Worm (Caenorhabditis elegans): ENCODE measurements around the gene mdt-10.

ce11 chrII:7838661-7839060 is 16.2 kb downstream of the mdt-10 start:
- TF ChIP-seq ceh-9 (tag; optimal IDR thresholded peaks at IDR 0.05) (no peak), unc-62 (GFP tag; optimal IDR thresholded peaks at IDR 0.05) (no peak), lsy-12 (tag; optimal IDR thresholded peaks at IDR 0.05) (no peak), ztf-11 (tag; optimal IDR thresholded peaks at IDR 0.05) (no peak), elt-2 (tag; optimal IDR thresholded peaks at IDR 0.05) (no peak), ama-1 (optimal IDR thresholded peaks at IDR 0.05) (no peak), nhr-237 (tag; optimal IDR thresholded peaks at IDR 0.05) (no peak), nhr-11 (tag; optimal IDR thresholded peaks at IDR 0.05) (no peak), skn-1 (tag; optimal IDR thresholded peaks at IDR 0.05) (no peak), fkh-10 (GFP tag; optimal IDR thresholded peaks at IDR 0.05) (no peak), pqm-1 (tag; optimal IDR thresholded peaks at IDR 0.05) (no peak), daf-12 (tag; optimal IDR thresholded peaks at IDR 0.05) (no peak), nhr-76 (tag; optimal IDR thresholded peaks at IDR 0.05) (no peak), pha-4 (tag; optimal IDR thresholded peaks at IDR 0.05) (peak; percentile 1)

Measured in whole organism, L3 larva.